Worm (Caenorhabditis elegans) whole organism, early embryonic: ENCODE data around the gene F49E11.7.

Experiments used
- B0310.2 ChIP-seq: sonication (generic microtip); optimal IDR thresholded peaks from 2 replicates; lab custom pipeline; 2016; ENCODE audit warnings: mild to moderate bottlenecking, missing genetic modification characterization, missing compliant biosample characterization
- F13C5.2 ChIP-seq: sonication (generic microtip); optimal IDR thresholded peaks from 2 replicates; lab custom pipeline; 2017; ENCODE audit warnings: mild to moderate bottlenecking, missing genetic modification characterization, inconsistent platforms, missing compliant biosample characterization
- aly-1 ChIP-seq: sonication (generic microtip); optimal IDR thresholded peaks from 2 replicates; lab custom pipeline; 2016; ENCODE audit warnings: missing genetic modification characterization, missing compliant biosample characterization
- ama-1 ChIP-seq: fragments of 150-350 bp; optimal IDR thresholded peaks from 2 replicates; lab custom pipeline; 2014
- ceh-13 ChIP-seq: fragments of 200-800 bp; sonication (Bioruptor generic); optimal IDR thresholded peaks from 2 replicates; lab custom pipeline; 2018; ENCODE audit warnings: mild to moderate bottlenecking, missing genetic modification characterization, missing compliant biosample characterization
- ceh-36 ChIP-seq: sonication (generic microtip); optimal IDR thresholded peaks from 2 replicates; lab custom pipeline; 2016; ENCODE audit warnings: missing genetic modification characterization, inconsistent platforms, missing compliant biosample characterization
- ets-7 ChIP-seq: sonication (generic microtip); optimal IDR thresholded peaks from 2 replicates; lab custom pipeline; 2016; ENCODE audit warnings: missing genotype, missing genetic modification characterization, missing compliant biosample characterization
- flt-1 ChIP-seq: fragments of 200-800 bp; sonication (Bioruptor generic); IDR thresholded peaks from 2 replicates; pipeline ENCODE4 v1.3.6; 2022; ENCODE audit warnings: missing genetic modification characterization, missing compliant biosample characterization
- hmbx-1 ChIP-seq: sonication (generic microtip); optimal IDR thresholded peaks from 2 replicates; lab custom pipeline; 2016; ENCODE audit warnings: mild to moderate bottlenecking, missing genetic modification characterization, missing compliant biosample characterization
- hmg-4 ChIP-seq: fragments of 200-800 bp; sonication (Bioruptor generic); optimal IDR thresholded peaks from 2 replicates; lab custom pipeline; 2018; ENCODE audit warnings: mild to moderate bottlenecking, missing genetic modification characterization, missing compliant biosample characterization
- hnd-1 ChIP-seq: sonication (generic microtip); optimal IDR thresholded peaks from 2 replicates; lab custom pipeline; 2016; ENCODE audit warnings: missing genetic modification characterization, missing compliant biosample characterization
- pes-1 ChIP-seq: fragments of 200-800 bp; sonication (Bioruptor generic); IDR thresholded peaks from 2 replicates; pipeline ENCODE4 v1.3.6; 2022; ENCODE audit warnings: missing genetic modification reagents, missing genetic modification characterization, missing compliant biosample characterization
- scrt-1 ChIP-seq: fragments of 200-800 bp; sonication (Bioruptor generic); IDR thresholded peaks from 2 replicates; pipeline ENCODE4 v1.3.6; 2022; ENCODE audit warnings: missing genetic modification characterization, missing compliant biosample characterization
- sea-1 ChIP-seq: fragments of 200-800 bp; sonication (Bioruptor generic); conservative IDR thresholded peaks from 2 replicates; pipeline ENCODE4 v1.3.6; 2022; ENCODE audit warnings: missing genetic modification characterization, missing compliant biosample characterization
- tbx-11 ChIP-seq: fragments of 200-800 bp; sonication (Bioruptor generic); IDR thresholded peaks from 2 replicates; pipeline ENCODE4 v1.3.6; 2022; ENCODE audit warnings: missing genetic modification characterization, missing compliant biosample characterization
- tbx-37 ChIP-seq: fragments of 200-800 bp; sonication (Bioruptor generic); conservative IDR thresholded peaks from 2 replicates; pipeline ENCODE4 v1.3.6; 2022; ENCODE audit warnings: missing genetic modification reagents, missing genetic modification characterization, missing compliant biosample characterization
- tra-4 ChIP-seq: sonication (generic microtip); optimal IDR thresholded peaks from 2 replicates; lab custom pipeline; 2017; ENCODE audit warnings: missing genetic modification characterization, missing compliant biosample characterization

The F49E11.7 gene

ce11 chrIV:13029674-13030466, 22.8 kb upstream of the F49E11.7 start:
- 0 out of 2 replicates have a peak, but pooled peaks have one; percentile 19 for TF ChIP-seq pes-1 (GFP tag; lab: Robert Waterston, UW)
- TF ChIP-seq F13C5.2 (tag; lab: Kevin White, UChicago), result peak; percentile 77
- no peak for TF ChIP-seq flt-1
- TF ChIP-seq hmg-4 (GFP tag; lab: Kevin White, UChicago), result peak; percentile 91
- peak; percentile 46 for TF ChIP-seq ets-7
- TF ChIP-seq tra-4 (tag; lab: Kevin White, UChicago), result no peak
- no peak for TF ChIP-seq hnd-1 (tag; lab: Kevin White, UChicago)
- no peak for TF ChIP-seq tbx-11 (GFP tag; lab: Robert Waterston, UW)
- no peak for TF ChIP-seq ama-1

- TF ChIP-seq hmg-4 (GFP tag; lab: Kevin White, UChicago), result peak; percentile 43
- TF ChIP-seq pes-1 (GFP tag; lab: Robert Waterston, UW), result no peak
- no peak for TF ChIP-seq ceh-13 (GFP tag; lab: Kevin White, UChicago)
- TF ChIP-seq F13C5.2 (tag; lab: Kevin White, UChicago), result peak; percentile 12
Measured at ce11 chrIV:13030467-13031299, 22.0 kb upstream of the F49E11.7 start.

ce11 chrIV:13032153-13032552, 20.5 kb upstream of the F49E11.7 start:
- TF ChIP-seq hmg-4 (GFP tag; lab: Kevin White, UChicago), result no peak
- no peak for TF ChIP-seq ets-7
- TF ChIP-seq tbx-37 (GFP tag; lab: Robert Waterston, UW), result no peak

- TF ChIP-seq ama-1 (peak; percentile 9), B0310.2 (no peak), tbx-37 (GFP tag; lab: Robert Waterston, UW) (no peak), tra-4 (tag; lab: Kevin White, UChicago) (no peak)
Measured at ce11 chrIV:13033516-13033915, 19.2 kb upstream of the F49E11.7 start.

- TF ChIP-seq hnd-1 (tag; lab: Kevin White, UChicago) (no peak), hmbx-1 (tag; lab: Kevin White, UChicago) (no peak), scrt-1 (GFP tag; lab: Robert Waterston, UW) (no peak), hmg-4 (GFP tag; lab: Kevin White, UChicago) (no peak), pes-1 (GFP tag; lab: Robert Waterston, UW) (no peak), ets-7 (no peak), flt-1 (no peak), sea-1 (GFP tag; lab: Robert Waterston, UW) (no peak), ceh-36 (no peak), ceh-13 (GFP tag; lab: Kevin White, UChicago) (no peak)
Measured at ce11 chrIV:13035302-13035701, 17.4 kb upstream of the F49E11.7 start.

- TF ChIP-seq hnd-1 (tag; lab: Kevin White, UChicago), result no peak
- TF ChIP-seq ets-7, result no peak
- no peak for TF ChIP-seq tbx-11 (GFP tag; lab: Robert Waterston, UW)
- TF ChIP-seq F13C5.2 (tag; lab: Kevin White, UChicago), result no peak
- no peak for TF ChIP-seq ama-1
- no peak for TF ChIP-seq pes-1 (GFP tag; lab: Robert Waterston, UW)
- no peak for TF ChIP-seq sea-1 (GFP tag; lab: Robert Waterston, UW)
- no peak for TF ChIP-seq ceh-13 (GFP tag; lab: Kevin White, UChicago)
- TF ChIP-seq tbx-37 (GFP tag; lab: Robert Waterston, UW), result no peak
- no peak for TF ChIP-seq hmg-4 (GFP tag; lab: Kevin White, UChicago)
Measured at ce11 chrIV:13036835-13037234, 15.8 kb upstream of the F49E11.7 start.

ce11 chrIV:13038888-13039287, 13.8 kb upstream of the F49E11.7 start, which contains the start of gene F49E11.2:
Gene F49E11.2, minus strand, starts transcription at chrIV:13038988.
- no peak for TF ChIP-seq tbx-11 (GFP tag; lab: Robert Waterston, UW)
- TF ChIP-seq F13C5.2 (tag; lab: Kevin White, UChicago), result no peak
- TF ChIP-seq ceh-36, result no peak
- no peak for TF ChIP-seq tbx-37 (GFP tag; lab: Robert Waterston, UW)
- no peak for TF ChIP-seq aly-1
- TF ChIP-seq scrt-1 (GFP tag; lab: Robert Waterston, UW), result no peak
- no peak for TF ChIP-seq B0310.2
- no peak for TF ChIP-seq tra-4 (tag; lab: Kevin White, UChicago)
- TF ChIP-seq ama-1, result no peak
- no peak for TF ChIP-seq hnd-1 (tag; lab: Kevin White, UChicago)
- TF ChIP-seq ceh-13 (GFP tag; lab: Kevin White, UChicago), result no peak
- TF ChIP-seq sea-1 (GFP tag; lab: Robert Waterston, UW), result no peak
- TF ChIP-seq ets-7, result no peak
- TF ChIP-seq hmbx-1 (tag; lab: Kevin White, UChicago), result no peak
- no peak for TF ChIP-seq flt-1
- no peak for TF ChIP-seq hmg-4 (GFP tag; lab: Kevin White, UChicago)

ce11 chrIV:13041486-13041885, 11.2 kb upstream of the F49E11.7 start:
- TF ChIP-seq ets-7, result no peak
- no peak for TF ChIP-seq tra-4 (tag; lab: Kevin White, UChicago)
- no peak for TF ChIP-seq flt-1
- no peak for TF ChIP-seq ceh-13 (GFP tag; lab: Kevin White, UChicago)
- no peak for TF ChIP-seq B0310.2
- TF ChIP-seq aly-1, result no peak
- TF ChIP-seq ceh-36, result no peak
- TF ChIP-seq F13C5.2 (tag; lab: Kevin White, UChicago), result no peak
- TF ChIP-seq ama-1, result no peak
- no peak for TF ChIP-seq hmg-4 (GFP tag; lab: Kevin White, UChicago)
- TF ChIP-seq hnd-1 (tag; lab: Kevin White, UChicago), result no peak
- TF ChIP-seq hmbx-1 (tag; lab: Kevin White, UChicago), result no peak
- no peak for TF ChIP-seq tbx-37 (GFP tag; lab: Robert Waterston, UW)
- no peak for TF ChIP-seq pes-1 (GFP tag; lab: Robert Waterston, UW)
- TF ChIP-seq sea-1 (GFP tag; lab: Robert Waterston, UW), result no peak
- TF ChIP-seq scrt-1 (GFP tag; lab: Robert Waterston, UW), result no peak
- TF ChIP-seq tbx-11 (GFP tag; lab: Robert Waterston, UW), result no peak
